Worm (Caenorhabditis elegans): ENCODE data around the gene C06C3.10.

DNA sequence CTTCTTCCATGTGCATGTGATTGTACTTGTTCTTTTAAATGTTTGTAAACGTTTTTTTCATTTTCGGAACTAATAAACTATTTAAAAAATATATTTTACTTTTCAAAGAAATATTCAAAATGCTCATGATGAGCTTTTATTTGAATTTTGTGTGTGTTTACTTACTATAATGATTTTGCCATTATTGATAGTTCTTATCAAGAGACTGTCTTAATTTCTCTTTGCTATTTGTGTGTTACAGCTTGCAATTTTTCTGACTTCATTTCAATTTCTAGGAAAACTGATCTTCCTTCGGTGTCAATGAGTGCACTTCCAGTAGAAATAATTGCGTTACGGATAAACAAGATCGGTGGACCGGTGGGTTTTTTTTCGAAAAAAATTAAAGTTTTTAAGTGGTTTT, 2.3 kb downstream of the C06C3.10 start, which contains the start of gene C06C3.12:
- TF ChIP-seq unc-62 (GFP tag; optimal IDR thresholded peaks at IDR 0.05) (no peak), pqm-1 (tag; optimal IDR thresholded peaks at IDR 0.05) (no peak), elt-3 (tag; optimal IDR thresholded peaks at IDR 0.05) (no peak), egl-27 (tag; optimal IDR thresholded peaks at IDR 0.05) (no peak), nhr-11 (tag; optimal IDR thresholded peaks at IDR 0.05) (no peak), nhr-237 (tag; optimal IDR thresholded peaks at IDR 0.05) (no peak)

Measured in whole organism, L3 larva.